Fruit fly (Drosophila melanogaster) whole organism: ENCODE results near the gene TM9SF3.
A peak's percentile ranks its signal among the peaks of the same experiment; 100 is the strongest.

Experiments used
- CG8478 ChIP-seq: fragments of >200 bp; optimal IDR thresholded peaks from 2 replicates; lab custom pipeline; 2018; ENCODE audit warnings: inconsistent platforms
- Dll ChIP-seq: fragments of >200 bp; optimal IDR thresholded peaks from 2 replicates; lab custom pipeline; 2017
- EcR ChIP-seq, 2 experiments: fragments of >200 bp; optimal IDR thresholded peaks; 2 replicates each; lab custom pipeline; 2017; ENCODE audit warnings: missing biosample characterization in 2 of 2, missing genetic modification characterization in 2 of 2, missing genetic modification reagents in 2 of 2
- pan ChIP-seq: fragments of >200 bp; optimal IDR thresholded peaks from 2 replicates; lab custom pipeline; 2017
- psq ChIP-seq: fragments of >200 bp; optimal IDR thresholded peaks from 2 replicates; lab custom pipeline; 2017
- usp ChIP-seq: fragments of >200 bp; optimal IDR thresholded peaks from 2 replicates; lab custom pipeline; 2017; ENCODE audit warnings: missing biosample characterization, missing genetic modification characterization, mixed read lengths

TM9SF3 gene

DNA sequence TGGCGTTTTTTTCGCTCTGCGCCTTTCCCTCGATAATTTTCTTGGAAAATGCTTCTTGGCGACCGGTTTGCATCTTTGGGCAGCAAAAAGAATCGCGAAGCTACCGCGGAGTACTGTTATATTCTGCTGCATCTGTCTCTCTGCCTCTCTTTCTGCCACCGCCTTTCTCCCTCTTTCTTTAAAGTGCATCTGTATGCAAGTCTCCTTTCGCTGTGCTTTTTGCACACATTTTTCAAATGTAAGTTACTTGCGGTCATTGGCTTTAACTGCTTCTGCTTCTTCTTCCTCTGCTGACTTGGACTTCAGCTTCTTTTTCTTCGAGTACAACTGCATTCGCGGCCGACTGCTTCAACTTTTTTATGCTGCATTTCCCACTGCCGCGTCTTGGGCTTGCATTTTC is 12.0 kb upstream of the TM9SF3 start:
- TF ChIP-seq pan (lab: Kevin White, UChicago) (no peak), EcR (GFP tag; optimal IDR thresholded peaks at IDR 0.05; lab: Kevin White, UChicago) (peak; percentile 66 to 83), psq (lab: Kevin White, UChicago) (no peak)

dm6 chr3L:5611732-5612250 is 8.0 kb upstream of the TM9SF3 start:
- TF ChIP-seq Dll, result no peak
- TF ChIP-seq EcR (GFP tag; optimal IDR thresholded peaks at IDR 0.05; lab: Kevin White, UChicago), result peak; percentile 84 to 97

DNA sequence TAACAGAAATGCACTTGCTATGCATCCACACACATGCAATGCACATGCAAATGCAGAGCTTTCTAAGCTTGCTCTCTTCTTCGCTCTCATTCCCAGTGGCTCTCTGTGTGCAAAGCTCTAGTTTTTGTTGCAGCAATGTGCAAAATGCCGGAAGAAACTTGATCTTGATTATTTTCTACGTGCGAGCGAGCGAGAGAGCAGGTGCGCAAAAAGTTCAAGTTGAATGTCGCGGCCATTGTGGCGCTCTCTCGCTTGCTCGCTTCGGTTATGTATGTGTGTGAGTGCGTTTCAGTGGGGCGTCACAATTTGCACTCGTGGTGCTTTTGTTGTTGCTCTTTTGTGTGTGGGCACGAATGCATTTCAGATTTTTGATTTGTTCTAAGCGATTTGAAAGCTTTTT is 6.8 kb upstream of the TM9SF3 start:
- TF ChIP-seq EcR (GFP tag; optimal IDR thresholded peaks at IDR 0.05; lab: Kevin White, UChicago) (no peak), CG8478 (peak; percentile 8)

DNA sequence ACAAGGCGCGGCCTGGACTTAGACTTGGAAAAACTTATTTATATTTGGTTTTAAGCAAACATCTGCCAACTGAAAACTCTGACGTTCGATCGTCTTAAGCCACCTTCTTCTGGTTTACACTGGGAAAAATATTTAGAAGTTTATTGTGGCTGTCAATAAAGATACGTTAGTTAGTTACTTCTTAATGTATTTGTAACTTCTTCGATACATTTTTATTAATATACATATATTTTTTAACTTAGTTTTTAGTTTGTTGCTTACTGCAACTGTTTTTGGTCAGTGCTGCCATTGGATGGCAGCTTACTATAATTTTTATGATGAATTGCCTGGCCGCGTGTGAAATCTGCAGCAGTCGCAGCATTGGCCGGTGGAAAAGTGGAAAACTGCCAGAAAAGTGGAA is 5.7 kb upstream of the TM9SF3 start:
- TF ChIP-seq CG8478, result no peak
- TF ChIP-seq usp (GFP tag; lab: Kevin White, UChicago), result no peak
- no peak for TF ChIP-seq Dll
- TF ChIP-seq pan (lab: Kevin White, UChicago), result no peak
- TF ChIP-seq EcR (GFP tag; optimal IDR thresholded peaks at IDR 0.05; lab: Kevin White, UChicago), result no peak
- TF ChIP-seq psq (lab: Kevin White, UChicago), result no peak

- TF ChIP-seq CG8478 (no peak), pan (lab: Kevin White, UChicago) (no peak), Dll (no peak), psq (lab: Kevin White, UChicago) (no peak), EcR (GFP tag; optimal IDR thresholded peaks at IDR 0.05; lab: Kevin White, UChicago) (no peak), usp (GFP tag; lab: Kevin White, UChicago) (no peak)
These were observed 5.1 kb upstream of the TM9SF3 start for dm6 chr3L:5608786-5609370.

dm6 chr3L:5608128-5608527 is 4.3 kb upstream of the TM9SF3 start, which contains the start of gene Eaf6:
Gene Eaf6, minus strand, starts transcription at chr3L:5608300.
- TF ChIP-seq CG8478 (no peak), usp (GFP tag; lab: Kevin White, UChicago) (no peak), EcR (GFP tag; optimal IDR thresholded peaks at IDR 0.05; lab: Kevin White, UChicago) (no peak), Dll (no peak), psq (lab: Kevin White, UChicago) (no peak)

DNA sequence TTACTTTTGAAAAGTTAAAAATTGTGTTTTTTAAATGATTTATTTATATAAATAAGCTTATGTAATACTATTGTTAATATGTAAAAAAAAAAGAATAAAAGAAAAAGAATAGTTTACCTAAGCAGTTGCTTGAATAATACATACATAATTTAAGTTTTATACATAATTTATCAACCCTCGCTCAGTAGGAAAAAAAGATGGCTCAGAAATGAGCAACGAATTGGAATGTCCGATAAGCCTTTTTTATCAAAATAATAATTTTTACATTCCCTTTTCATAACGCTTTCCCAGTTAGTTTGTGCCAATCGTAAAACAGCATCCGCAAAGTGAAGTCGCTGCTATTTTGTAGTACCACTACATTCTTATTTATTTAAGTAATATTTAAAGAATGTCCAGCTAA is 711 bp upstream of the TM9SF3 start, which contains the start of gene mthl2:
Gene mthl2 (plus strand): TSS at position 301 of the 400 bp plus-strand sequence.
- TF ChIP-seq pan (lab: Kevin White, UChicago) (no peak), EcR (GFP tag; optimal IDR thresholded peaks at IDR 0.05; lab: Kevin White, UChicago) (no peak), CG8478 (no peak)

DNA sequence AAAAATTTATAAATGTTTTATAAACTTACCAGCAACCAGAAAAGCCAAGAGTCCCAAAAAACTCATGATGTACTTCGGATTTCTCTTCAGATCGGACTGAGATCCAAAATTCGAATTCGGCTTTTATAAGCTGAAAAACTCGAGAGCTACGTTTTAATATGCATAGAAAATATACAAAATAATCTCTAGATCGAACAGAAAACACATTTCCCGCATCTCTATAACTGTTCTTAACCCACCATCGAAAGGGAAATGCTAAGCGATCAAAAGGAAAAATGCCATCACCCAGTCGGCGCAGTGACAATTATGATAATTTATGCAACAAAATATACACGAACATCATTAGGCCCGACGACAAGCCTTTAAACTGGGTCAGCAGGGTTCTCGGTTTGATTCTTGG is 4.2 kb downstream of the TM9SF3 start, which contains the start of gene CG10591:
Gene CG10591 (minus strand): TSS at position 101 of the 400 bp plus-strand sequence.
- no peak for TF ChIP-seq usp (GFP tag; lab: Kevin White, UChicago)
- no peak for TF ChIP-seq pan (lab: Kevin White, UChicago)
- no peak for TF ChIP-seq Dll
- no peak for TF ChIP-seq CG8478
- TF ChIP-seq psq (lab: Kevin White, UChicago), result no peak
- TF ChIP-seq EcR (GFP tag; optimal IDR thresholded peaks at IDR 0.05; lab: Kevin White, UChicago), result no peak

DNA sequence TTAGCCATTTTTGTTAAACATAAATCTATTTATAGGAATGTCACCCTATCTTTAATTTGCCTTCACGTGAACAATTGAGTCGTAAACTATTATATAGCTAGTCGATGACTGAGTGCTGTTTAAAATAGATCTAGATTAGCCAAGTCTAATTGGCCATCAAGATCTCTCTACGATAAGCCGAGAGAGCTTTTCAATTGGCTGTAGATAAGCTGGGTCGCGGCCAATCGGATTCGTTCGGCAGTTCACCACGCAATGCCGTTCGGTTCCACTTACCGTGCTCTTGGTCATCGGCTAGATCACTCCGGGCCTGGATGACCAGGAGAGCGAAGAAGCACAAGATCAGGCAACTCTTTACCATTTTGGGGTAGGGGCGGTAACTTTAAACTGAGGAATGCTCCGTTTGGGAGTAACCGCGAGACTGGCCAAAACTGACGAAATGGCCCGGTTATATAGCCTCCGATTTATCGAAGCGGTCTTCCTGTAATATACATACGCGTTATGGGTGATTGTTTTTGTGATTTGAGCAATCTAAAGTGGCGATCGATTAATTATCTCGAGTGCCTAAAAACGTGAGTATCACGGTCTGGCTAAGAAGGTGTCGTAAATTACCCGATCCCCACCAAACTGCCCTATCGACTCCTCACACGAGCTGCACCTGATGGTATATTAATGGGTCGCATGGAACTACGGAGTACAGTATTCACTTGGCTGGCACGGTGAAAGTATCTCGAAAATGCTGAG is 8.8 kb downstream of the TM9SF3 start, which contains the start of the genes Alp10 and Alp9:
Gene Alp10 (minus strand): TSS at position 420 of the 741 bp plus-strand sequence.
Gene Alp9 (plus strand): TSS at position 690 of the 741 bp plus-strand sequence.
- TF ChIP-seq pan (lab: Kevin White, UChicago), result no peak
- TF ChIP-seq Dll, result no peak
- no peak for TF ChIP-seq EcR (GFP tag; optimal IDR thresholded peaks at IDR 0.05; lab: Kevin White, UChicago)
- TF ChIP-seq CG8478, result no peak
- TF ChIP-seq usp (GFP tag; lab: Kevin White, UChicago), result no peak

- TF ChIP-seq Dll (no peak), usp (GFP tag; lab: Kevin White, UChicago) (no peak), EcR (GFP tag; optimal IDR thresholded peaks at IDR 0.05; lab: Kevin White, UChicago) (no peak), CG8478 (no peak), psq (lab: Kevin White, UChicago) (no peak), pan (lab: Kevin White, UChicago) (no peak)
These were observed 9.5 kb downstream of the TM9SF3 start for dm6 chr3L:5594163-5594715.

DNA sequence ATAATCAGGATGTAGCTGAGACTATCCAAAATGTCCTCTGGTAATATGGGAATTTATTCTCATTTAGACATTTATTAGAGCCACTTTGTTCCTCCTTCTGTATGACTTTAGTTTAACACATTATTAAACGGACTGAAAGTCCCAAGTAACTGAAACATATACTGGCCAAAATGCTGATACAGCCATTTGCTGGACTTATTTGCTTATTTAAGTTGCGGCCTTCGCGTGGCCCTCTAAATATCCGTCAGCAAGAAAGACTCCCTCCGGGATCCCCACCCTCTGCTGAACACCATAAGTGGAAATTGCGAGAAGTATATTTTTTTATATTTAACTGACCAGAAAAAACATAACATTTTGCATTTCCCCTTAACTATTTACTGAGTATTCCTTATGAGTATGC is 11.3 kb downstream of the TM9SF3 start, which contains the start of gene spo:
Gene spo (minus strand): TSS at position 135 of the 400 bp plus-strand sequence.
- TF ChIP-seq Dll (no peak), pan (lab: Kevin White, UChicago) (no peak), EcR (GFP tag; optimal IDR thresholded peaks at IDR 0.05; lab: Kevin White, UChicago) (no peak), usp (GFP tag; lab: Kevin White, UChicago) (no peak), psq (lab: Kevin White, UChicago) (no peak), CG8478 (no peak)

DNA sequence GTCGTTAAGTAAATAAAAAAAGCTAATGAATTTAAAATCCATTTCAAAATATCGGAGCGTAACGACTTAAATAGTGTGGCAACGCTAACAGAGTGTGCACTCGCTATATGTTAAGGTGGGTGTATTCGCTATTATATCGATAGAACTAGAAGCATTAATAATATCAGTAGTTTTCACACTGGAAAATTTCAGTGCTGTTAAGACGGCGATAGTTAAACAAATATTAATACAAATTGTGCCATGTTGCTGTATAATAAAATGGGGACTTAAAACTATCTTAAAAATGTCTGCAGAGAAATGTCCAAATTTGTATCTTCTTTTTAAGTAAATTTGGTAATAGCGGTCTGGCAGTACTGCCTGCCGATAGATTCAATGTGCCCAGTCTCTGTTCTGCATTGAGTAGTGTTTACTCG is 20.5 kb downstream of the TM9SF3 start:
- no peak for TF ChIP-seq psq (lab: Kevin White, UChicago)
- TF ChIP-seq pan (lab: Kevin White, UChicago), result no peak
- no peak for TF ChIP-seq Dll
- TF ChIP-seq CG8478, result no peak
- no peak for TF ChIP-seq EcR (GFP tag; optimal IDR thresholded peaks at IDR 0.05; lab: Kevin White, UChicago)
- no peak for TF ChIP-seq usp (GFP tag; lab: Kevin White, UChicago)
